Fruit fly (Drosophila melanogaster) whole organism, embryonic: ENCODE measurements around the gene Ppat-Dpck.
A peak's percentile ranks its signal among the peaks of the same experiment; 100 is the strongest.

Experiments used
- ATbp ChIP-seq: fragments of 200-800 bp; sonication (Bioruptor generic); optimal IDR thresholded peaks from 2 replicates; lab custom pipeline; 2017; ENCODE audit warnings: missing biosample characterization, mild to moderate bottlenecking, missing genetic modification characterization, missing genetic modification reagents
- Aef1 ChIP-seq: fragments of 200-800 bp; sonication (Bioruptor generic); IDR thresholded peaks from 3 replicates; pipeline ENCODE4 v1.3.6; 2022; ENCODE audit warnings: missing biosample characterization, missing genetic modification characterization
- Antp ChIP-seq: fragments of 200-800 bp; sonication (Bioruptor generic); optimal IDR thresholded peaks from 3 replicates; lab custom pipeline; 2016; ENCODE audit warnings: missing biosample characterization, missing genetic modification characterization
- C15 ChIP-seq: fragments of 200-800 bp; sonication (Bioruptor generic); IDR thresholded peaks from 3 replicates; pipeline ENCODE4 v1.3.6; 2022; ENCODE audit warnings: missing biosample characterization, missing genetic modification characterization
- CG10147 ChIP-seq: fragments of 200-800 bp; sonication (Bioruptor generic); optimal IDR thresholded peaks from 2 replicates; lab custom pipeline; 2019; ENCODE audit warnings: missing biosample characterization, mild to moderate bottlenecking, missing genetic modification characterization, moderate library complexity
- CG10431 ChIP-seq: fragments of 200-800 bp; sonication (Bioruptor generic); optimal IDR thresholded peaks from 3 replicates; lab custom pipeline; 2018; ENCODE audit warnings: missing biosample characterization, mild to moderate bottlenecking, missing genetic modification characterization
- CG11085 ChIP-seq: fragments of 200-800 bp; sonication (Bioruptor generic); IDR thresholded peaks from 2 replicates; pipeline ENCODE4 v1.3.6; 2022; ENCODE audit warnings: missing biosample characterization, missing genetic modification characterization
- CG14710 ChIP-seq: fragments of 200-800 bp; sonication (Bioruptor generic); optimal IDR thresholded peaks from 3 replicates; lab custom pipeline; 2019; ENCODE audit warnings: missing biosample characterization, mild to moderate bottlenecking, missing genetic modification characterization, moderate library complexity
- CG15696 ChIP-seq: fragments of 200-800 bp; sonication (Bioruptor generic); optimal IDR thresholded peaks from 2 replicates; lab custom pipeline; 2019; ENCODE audit warnings: missing biosample characterization, mild to moderate bottlenecking, missing genetic modification characterization, moderate library complexity
- CG16813 ChIP-seq: fragments of 200-800 bp; sonication (Bioruptor generic); IDR thresholded peaks from 3 replicates; pipeline ENCODE4 v1.3.6; 2022; ENCODE audit warnings: missing biosample characterization, missing genetic modification characterization; ENCODE audit not compliant: partially characterized antibody
- CG2199 ChIP-seq: fragments of 200-800 bp; sonication (Bioruptor generic); IDR thresholded peaks from 3 replicates; pipeline ENCODE4 v1.3.6; 2022; ENCODE audit warnings: missing biosample characterization, missing genetic modification characterization
- CG30020 ChIP-seq: fragments of 200-800 bp; optimal IDR thresholded peaks from 2 replicates; lab custom pipeline; 2019; ENCODE audit warnings: missing biosample characterization, mild to moderate bottlenecking, missing genetic modification characterization, moderate library complexity
- CG3847 ChIP-seq: fragments of 200-800 bp; sonication (Bioruptor generic); IDR thresholded peaks from 2 replicates; pipeline ENCODE4 v1.3.6; 2022; ENCODE audit warnings: missing biosample characterization, missing genetic modification characterization
- CG4854 ChIP-seq: fragments of 200-800 bp; sonication (Bioruptor generic); optimal IDR thresholded peaks from 2 replicates; lab custom pipeline; 2016; ENCODE audit warnings: missing biosample characterization, missing genetic modification characterization, inconsistent platforms
- CG7963 ChIP-seq: fragments of 200-800 bp; sonication (Bioruptor generic); IDR thresholded peaks from 3 replicates; pipeline ENCODE4 v1.3.6; 2022; ENCODE audit warnings: missing biosample characterization, missing genetic modification characterization; ENCODE audit not compliant: partially characterized antibody
- CG8290 ChIP-seq, 3 experiments: fragments of 200-800 bp; sonication (Bioruptor generic); optimal IDR thresholded peaks; 2 replicates each; lab custom pipeline; 2016 to 2019; ENCODE audit warnings: missing biosample characterization in 3 of 3, missing genetic modification characterization in 3 of 3, mild to moderate bottlenecking in 2 of 3, moderate library complexity in 1 of 3
- CHES-1-like ChIP-seq: fragments of 200-800 bp; sonication (Bioruptor generic); optimal IDR thresholded peaks from 2 replicates; lab custom pipeline; 2016; ENCODE audit warnings: missing biosample characterization, missing genetic modification characterization
- Camta ChIP-seq: fragments of 200-800 bp; sonication (Bioruptor generic); optimal IDR thresholded peaks from 2 replicates; lab custom pipeline; 2016; ENCODE audit warnings: missing biosample characterization, missing genetic modification characterization
- Dll ChIP-seq: fragments of 200-800 bp; sonication (Bioruptor generic); IDR thresholded peaks from 4 replicates; pipeline ENCODE4 v1.3.6; 2022; ENCODE audit warnings: missing biosample characterization, missing genetic modification characterization; ENCODE audit not compliant: partially characterized antibody
- Doc3 ChIP-seq: fragments of 200-800 bp; sonication (Bioruptor generic); IDR thresholded peaks from 3 replicates; pipeline ENCODE4 v1.3.6; 2022; ENCODE audit warnings: missing biosample characterization, missing genetic modification characterization; ENCODE audit not compliant: partially characterized antibody
- Dref ChIP-seq: fragments of 200-800 bp; sonication (Bioruptor generic); IDR thresholded peaks from 2 replicates; pipeline ENCODE4 v1.3.6; 2022; ENCODE audit warnings: missing biosample characterization, missing genetic modification characterization
- Ets65A ChIP-seq: fragments of 200-800 bp; sonication (Bioruptor generic); peaks from one replicate; lab custom pipeline; 2016; ENCODE audit warnings: missing biosample characterization, missing genetic modification characterization
- Gsc ChIP-seq: fragments of 200-800 bp; sonication (Bioruptor generic); IDR thresholded peaks from 2 replicates; pipeline ENCODE4 v1.3.6; 2022; ENCODE audit warnings: missing biosample characterization, missing genetic modification characterization
- Stat92E ChIP-seq, 3 experiments: fragments of >200 bp in 2 of 3; fragments of 200-800 bp in 1 of 3; sonication (Bioruptor generic) in 1 of 3; optimal IDR thresholded peaks; 2 replicates each; lab custom pipeline; 2017 to 2019; ENCODE audit warnings: missing biosample characterization in 3 of 3, missing genetic modification characterization in 3 of 3, mild to moderate bottlenecking in 1 of 3, moderate library complexity in 1 of 3
- Tbp ChIP-seq: fragments of >200 bp; optimal IDR thresholded peaks from 2 replicates; lab custom pipeline; 2018; ENCODE audit warnings: missing biosample characterization, missing genetic modification characterization
- Vsx1 ChIP-seq: fragments of 200-800 bp; sonication (Bioruptor generic); optimal IDR thresholded peaks from 2 replicates; lab custom pipeline; 2017; ENCODE audit warnings: missing biosample characterization, mild to moderate bottlenecking, missing genetic modification characterization, missing genetic modification reagents
- amos ChIP-seq: fragments of 200-800 bp; sonication (Bioruptor generic); IDR thresholded peaks from 2 replicates; pipeline ENCODE4 v1.3.6; 2022; ENCODE audit warnings: missing biosample characterization, missing genetic modification characterization; ENCODE audit not compliant: partially characterized antibody
- ap ChIP-seq: fragments of 200-800 bp; sonication (Bioruptor generic); IDR thresholded peaks from 2 replicates; pipeline ENCODE4 v1.3.6; 2022; ENCODE audit warnings: missing biosample characterization, missing genetic modification characterization
- cas ChIP-seq: fragments of 200-800 bp; sonication (Bioruptor generic); IDR thresholded peaks from 2 replicates; pipeline ENCODE4 v1.3.6; 2022; ENCODE audit warnings: missing biosample characterization, missing genetic modification characterization
- cg ChIP-seq: fragments of 200-800 bp; sonication (Bioruptor generic); optimal IDR thresholded peaks from 3 replicates; lab custom pipeline; 2019; ENCODE audit warnings: missing biosample characterization, mild to moderate bottlenecking, missing genetic modification characterization, moderate library complexity
- crp ChIP-seq, 2 experiments: fragments of 200-800 bp; sonication (Bioruptor generic); optimal IDR thresholded peaks; 2 replicates in 1 of 2; 3 replicates in 1 of 2; lab custom pipeline; 2017; ENCODE audit warnings: missing biosample characterization in 2 of 2, missing genetic modification characterization in 2 of 2, mild to moderate bottlenecking in 1 of 2, moderate library complexity in 1 of 2
- dmrt11E ChIP-seq: fragments of 200-800 bp; sonication (Bioruptor generic); optimal IDR thresholded peaks from 3 replicates; lab custom pipeline; 2018; ENCODE audit warnings: missing biosample characterization, mild to moderate bottlenecking, missing genetic modification characterization, moderate library complexity
- ewg ChIP-seq: fragments of 200-800 bp; sonication (Bioruptor generic); optimal IDR thresholded peaks from 3 replicates; lab custom pipeline; 2017; ENCODE audit warnings: mild to moderate bottlenecking, missing biosample characterization, missing genetic modification reagents, missing genetic modification characterization
- ftz-f1 ChIP-seq: fragments of 200-800 bp; sonication (Bioruptor generic); optimal IDR thresholded peaks from 2 replicates; lab custom pipeline; 2016; ENCODE audit warnings: missing biosample characterization, missing genetic modification characterization
- insv ChIP-seq, 2 experiments: fragments of 200-800 bp; sonication (Bioruptor generic); optimal IDR thresholded peaks; 3 replicates each; lab custom pipeline; 2016 to 2018; ENCODE audit warnings: missing biosample characterization in 2 of 2, missing genetic modification characterization in 2 of 2
- knrl ChIP-seq: fragments of 200-800 bp; sonication (Bioruptor generic); IDR thresholded peaks from 3 replicates; pipeline ENCODE4 v1.3.6; 2022; ENCODE audit warnings: missing biosample characterization, missing genetic modification characterization; ENCODE audit not compliant: partially characterized antibody
- luna ChIP-seq: fragments of 200-800 bp; sonication (Bioruptor generic); optimal IDR thresholded peaks from 2 replicates; lab custom pipeline; 2016; ENCODE audit warnings: missing biosample characterization, missing genetic modification characterization
- nom ChIP-seq: fragments of 200-800 bp; sonication (Bioruptor generic); optimal IDR thresholded peaks from 2 replicates; lab custom pipeline; 2017; ENCODE audit warnings: missing biosample characterization, missing genetic modification characterization, mild to moderate bottlenecking, moderate library complexity, missing genetic modification reagents
- pho ChIP-seq: fragments of 200-800 bp; sonication (Bioruptor generic); optimal IDR thresholded peaks from 2 replicates; lab custom pipeline; 2016; ENCODE audit warnings: missing biosample characterization, missing genetic modification characterization
- phol ChIP-seq: fragments of 200-800 bp; sonication (Bioruptor generic); optimal IDR thresholded peaks from 3 replicates; lab custom pipeline; 2018; ENCODE audit warnings: missing biosample characterization, mild to moderate bottlenecking, missing genetic modification characterization, moderate library complexity
- pzg ChIP-seq: fragments of 200-800 bp; sonication (Bioruptor generic); optimal IDR thresholded peaks from 3 replicates; lab custom pipeline; 2018; ENCODE audit warnings: missing biosample characterization, mild to moderate bottlenecking, missing genetic modification characterization, moderate library complexity
- repo ChIP-seq: fragments of 200-800 bp; sonication (Bioruptor generic); optimal IDR thresholded peaks from 2 replicates; lab custom pipeline; 2016; ENCODE audit warnings: missing biosample characterization, missing genetic modification characterization
- sug ChIP-seq: fragments of 200-800 bp; optimal IDR thresholded peaks from 2 replicates; lab custom pipeline; 2019; ENCODE audit warnings: missing biosample characterization, mild to moderate bottlenecking, missing genetic modification characterization, moderate library complexity
- unpg ChIP-seq: fragments of 200-800 bp; sonication (Bioruptor generic); optimal IDR thresholded peaks from 3 replicates; lab custom pipeline; 2018; ENCODE audit warnings: missing biosample characterization, mild to moderate bottlenecking, missing genetic modification characterization, moderate library complexity
- vnd ChIP-seq: fragments of 200-800 bp; sonication (Bioruptor generic); IDR thresholded peaks from 3 replicates; pipeline ENCODE4 v1.3.6; 2022; ENCODE audit warnings: missing biosample characterization, missing genetic modification characterization; ENCODE audit not compliant: partially characterized antibody
- zf30C ChIP-seq: fragments of 200-800 bp; sonication (Bioruptor generic); optimal IDR thresholded peaks from 3 replicates; lab custom pipeline; 2018; ENCODE audit warnings: missing biosample characterization, mild to moderate bottlenecking, missing genetic modification characterization
- zfh1 ChIP-seq: fragments of 200-800 bp; sonication (Bioruptor generic); IDR thresholded peaks from 3 replicates; pipeline ENCODE4 v1.3.6; 2022; ENCODE audit warnings: missing biosample characterization, missing genetic modification characterization

The Ppat-Dpck gene

dm6 chr3L:5768532-5769497, at the start of gene Ppat-Dpck, which contains the start of gene scny (continued):
- peak; percentile 0 for TF ChIP-seq CG15696 (tag; lab: Kevin White, UChicago)
- peak; percentile 46 for TF ChIP-seq CG30020
- peak; percentile 90 for TF ChIP-seq cg (GFP tag; lab: Kevin White, UChicago)
- peak; percentile 62 for TF ChIP-seq Dref (GFP tag; lab: Robert Waterston, UW)
- peak; percentile 91 for TF ChIP-seq vnd (GFP tag; lab: Robert Waterston, UW)
- no peak for TF ChIP-seq zfh1 (GFP tag; lab: Robert Waterston, UW)
- TF ChIP-seq pzg (GFP tag; lab: Kevin White, UChicago), result peak; percentile 83
- TF ChIP-seq knrl (GFP tag; lab: Robert Waterston, UW), result peak; percentile 95
- peak; percentile 93 for TF ChIP-seq amos
- peak; percentile 21 for TF ChIP-seq CG8290 (GFP tag; optimal IDR thresholded peaks at IDR 0.05; lab: Kevin White, UChicago)
- no peak for TF ChIP-seq CG8290 (tag; optimal IDR thresholded peaks at IDR 0.05; lab: Kevin White, UChicago)
- peak; percentile 92 for TF ChIP-seq CG16813
- no peak for TF ChIP-seq ATbp (GFP tag; lab: Kevin White, UChicago)
- TF ChIP-seq CHES-1-like, result peak; percentile 47
- TF ChIP-seq Tbp (GFP tag; lab: Kevin White, UChicago), result no peak
- no peak for TF ChIP-seq CG4854
- TF ChIP-seq Dll (GFP tag; lab: Robert Waterston, UW), result peak; percentile 98
- peak; percentile 96 for TF ChIP-seq Doc3 (GFP tag; lab: Robert Waterston, UW)
- peak; percentile 8 for TF ChIP-seq dmrt11E (tag; lab: Kevin White, UChicago)
- no peak for TF ChIP-seq Vsx1 (GFP tag; lab: Kevin White, UChicago)
- TF ChIP-seq CG10147, result peak; percentile 62
- no peak for TF ChIP-seq Ets65A (GFP tag; lab: Kevin White, UChicago)
- TF ChIP-seq Camta, result no peak
- peak in 1 of 3 experiments; percentile 66 for TF ChIP-seq Stat92E (GFP tag; optimal IDR thresholded peaks at IDR 0.05; lab: Kevin White, UChicago)
- TF ChIP-seq ewg (GFP tag; lab: Kevin White, UChicago), result no peak
- peak; percentile 48 for TF ChIP-seq ftz-f1 (GFP tag; lab: Kevin White, UChicago)
- peak; percentile 67 for TF ChIP-seq phol (tag; lab: Kevin White, UChicago)
- peak; percentile 82 for TF ChIP-seq CG14710
- peak; percentile 55 for TF ChIP-seq CG3847
- TF ChIP-seq pho (GFP tag; lab: Kevin White, UChicago), result peak; percentile 21
- no peak for TF ChIP-seq ap
- no peak for TF ChIP-seq CG11085 (GFP tag; lab: Robert Waterston, UW)
- TF ChIP-seq Aef1 (GFP tag; lab: Robert Waterston, UW), result no peak
- peak; percentile 71; the same call in 2 of the 3 replicates for TF ChIP-seq CG7963 (GFP tag; lab: Robert Waterston, UW)
- TF ChIP-seq, all 482 proteins: peak for 140

dm6 chr3L:5817177-5817576, 48.6 kb upstream of the Ppat-Dpck start:
- TF ChIP-seq Gsc (no peak), Antp (GFP tag; lab: Kevin White, UChicago) (no peak), CG8290 (GFP tag; optimal IDR thresholded peaks at IDR 0.05; lab: Kevin White, UChicago) (no peak), CG8290 (tag; optimal IDR thresholded peaks at IDR 0.05; lab: Kevin White, UChicago) (no peak), cas (GFP tag; lab: Robert Waterston, UW) (no peak), repo (no peak), luna (no peak), dmrt11E (tag; lab: Kevin White, UChicago) (peak; percentile 69), C15 (GFP tag; lab: Robert Waterston, UW) (no peak), insv (GFP tag; optimal IDR thresholded peaks at IDR 0.05; lab: Kevin White, UChicago) (no peak), Tbp (GFP tag; lab: Kevin White, UChicago) (no peak), unpg (GFP tag; lab: Kevin White, UChicago) (no peak), zf30C (GFP tag; lab: Kevin White, UChicago) (peak; percentile 54), CG2199 (GFP tag; lab: Robert Waterston, UW) (peak; percentile 34; the same call in 1 of the 3 replicates), CG10431 (GFP tag; lab: Kevin White, UChicago) (no peak), nom (GFP tag; lab: Kevin White, UChicago) (no peak), crp (GFP tag; optimal IDR thresholded peaks at IDR 0.05; lab: Kevin White, UChicago) (no peak), sug (tag; lab: Kevin White, UChicago) (no peak)
